Comparison of ENCODE assay signal across 1 fruit fly cellular context in the genomic region with DNA sequence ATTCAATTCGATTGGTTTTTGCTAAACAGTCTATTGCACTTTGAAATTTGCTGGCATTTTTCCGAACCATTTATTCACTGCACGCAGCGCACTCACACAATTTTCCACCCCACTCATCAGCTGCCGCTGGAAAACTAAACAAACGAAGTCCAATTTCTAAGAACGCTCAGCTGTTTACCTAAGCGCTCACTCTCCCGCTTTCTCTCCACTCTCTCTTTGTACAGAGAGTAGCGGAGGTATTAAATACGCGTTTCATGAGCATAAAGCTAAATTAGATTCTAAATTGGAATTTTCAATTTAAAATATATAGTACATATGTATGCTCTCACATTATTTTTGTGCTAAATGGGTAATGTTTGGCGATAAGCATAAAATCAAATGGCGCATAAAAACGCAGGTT.
TF ChIP-seq lines count a peak whose summit lies in the region.

A gene (minus strand): TSS at position 139 of the 400 bp plus-strand sequence.

TF ChIP-seq in whole organism, embryonic, 481 proteins besides CTCF, POLR2A, EP300 and RAD21 (continued from another document and continues in another):
- TF ChIP-seq CG2129 (GFP tag; IDR thresholded peaks at IDR 0.05; lab: Robert Waterston, UW; ENCODE audit: partially characterized antibody) (no peak), knrl (GFP tag; IDR thresholded peaks at IDR 0.05; lab: Robert Waterston, UW; ENCODE audit: partially characterized antibody) (no peak), Nf-YC (tag; optimal IDR thresholded peaks at IDR 0.05; lab: Kevin White, UChicago) (no peak), bbx (GFP tag; IDR thresholded peaks at IDR 0.05; lab: Robert Waterston, UW; ENCODE audit: partially characterized antibody) (no peak), eve (GFP tag; optimal IDR thresholded peaks at IDR 0.05; lab: Kevin White, UChicago) (no peak), gem (tag; optimal IDR thresholded peaks at IDR 0.05; lab: Kevin White, UChicago) (peak; percentile 31), CG10654 (GFP tag; optimal IDR thresholded peaks at IDR 0.05; lab: Kevin White, UChicago) (peak; percentile 55), Aef1 (GFP tag; IDR thresholded peaks at IDR 0.05; lab: Robert Waterston, UW) (no peak), CG14050 (GFP tag; IDR thresholded peaks at IDR 0.05; lab: Robert Waterston, UW) (0 out of 3 replicates have a peak, but pooled peaks have one; percentile 19), CG10274 (GFP tag; optimal IDR thresholded peaks at IDR 0.05; lab: Kevin White, UChicago) (no peak), seq (GFP tag; IDR thresholded peaks at IDR 0.05; lab: Robert Waterston, UW) (peak; percentile 20; the same call in 1 of the 2 replicates), CG14667 (GFP tag; IDR thresholded peaks at IDR 0.05; lab: Robert Waterston, UW) (no peak), mam (GFP tag; optimal IDR thresholded peaks at IDR 0.05; lab: Kevin White, UChicago) (peak; percentile 14), MTF-1 (GFP tag; optimal IDR thresholded peaks at IDR 0.05; lab: Kevin White, UChicago; ENCODE audit: borderline replicate concordance) (peak; percentile 66), Nf-YA (GFP tag; IDR thresholded peaks at IDR 0.05; lab: Robert Waterston, UW) (no peak), bab2 (GFP tag; optimal IDR thresholded peaks at IDR 0.05; lab: Kevin White, UChicago) (peak; percentile 10), TFAM (GFP tag; optimal IDR thresholded peaks at IDR 0.05; lab: Kevin White, UChicago) (no peak), crc (GFP tag; optimal IDR thresholded peaks at IDR 0.05; lab: Kevin White, UChicago) (peak; percentile 10), CG2120 (GFP tag; optimal IDR thresholded peaks at IDR 0.05; lab: Kevin White, UChicago) (peak; percentile 21), slbo (GFP tag; IDR thresholded peaks at IDR 0.05; lab: Robert Waterston, UW) (no peak), ems (GFP tag; optimal IDR thresholded peaks at IDR 0.05; lab: Kevin White, UChicago) (no peak), CG3847 (GFP tag; IDR thresholded peaks at IDR 0.05; lab: Robert Waterston, UW) (no peak), HLHmδ (GFP tag; optimal IDR thresholded peaks at IDR 0.05; lab: Kevin White, UChicago) (peak; percentile 43), en (GFP tag; optimal IDR thresholded peaks at IDR 0.05; lab: Kevin White, UChicago) (no peak), YL-1 (GFP tag; optimal IDR thresholded peaks at IDR 0.05; lab: Kevin White, UChicago) (no peak), CG31365 (tag; optimal IDR thresholded peaks at IDR 0.05; lab: Kevin White, UChicago) (peak; percentile 58), Ets97D (GFP tag; optimal IDR thresholded peaks at IDR 0.05; lab: Kevin White, UChicago) (peak; percentile 1), NK7.1 (GFP tag; optimal IDR thresholded peaks at IDR 0.05; lab: Kevin White, UChicago) (no peak), Lim3 (GFP tag; IDR thresholded peaks at IDR 0.05; lab: Robert Waterston, UW) (no peak), Dad (GFP tag; optimal IDR thresholded peaks at IDR 0.05; lab: Kevin White, UChicago) (no peak), CG3281 (GFP tag; optimal IDR thresholded peaks at IDR 0.05; lab: Kevin White, UChicago) (peak; percentile 12), CG4404 (GFP tag; IDR thresholded peaks at IDR 0.05; lab: Robert Waterston, UW) (no peak), Hr78 (GFP tag; optimal IDR thresholded peaks at IDR 0.05; lab: Kevin White, UChicago) (no peak), trh (GFP tag; optimal IDR thresholded peaks at IDR 0.05; lab: Kevin White, UChicago) (peak; percentile 29), NC2α (GFP tag; optimal IDR thresholded peaks at IDR 0.05; lab: Kevin White, UChicago) (no peak), jigr1 (GFP tag; IDR thresholded peaks at IDR 0.05; lab: Robert Waterston, UW) (no peak), CG15479 (GFP tag; optimal IDR thresholded peaks at IDR 0.05; lab: Kevin White, UChicago) (no peak), p53 (GFP tag; optimal IDR thresholded peaks at IDR 0.05; lab: Kevin White, UChicago) (peak; percentile 15), BEAF-32 (GFP tag; optimal IDR thresholded peaks at IDR 0.05; lab: Kevin White, UChicago) (no peak), D (optimal IDR thresholded peaks at IDR 0.05; lab: Kevin White, UChicago) (no peak), D (GFP tag; optimal IDR thresholded peaks at IDR 0.05; lab: Kevin White, UChicago) (peak; percentile 19), run (tag; optimal IDR thresholded peaks at IDR 0.05; lab: Kevin White, UChicago) (no peak), pho (GFP tag; optimal IDR thresholded peaks at IDR 0.05; lab: Kevin White, UChicago) (peak; percentile 18), Bteb2 (GFP tag; optimal IDR thresholded peaks at IDR 0.05; lab: Kevin White, UChicago) (no peak), Antp (GFP tag; optimal IDR thresholded peaks at IDR 0.05; lab: Kevin White, UChicago) (peak; percentile 5), CG15601 (tag; optimal IDR thresholded peaks at IDR 0.05; lab: Kevin White, UChicago) (no peak), jing (GFP tag; optimal IDR thresholded peaks at IDR 0.05; lab: Kevin White, UChicago) (no peak), Sry-β (GFP tag; optimal IDR thresholded peaks at IDR 0.05; lab: Kevin White, UChicago) (peak; percentile 48), Xrp1 (GFP tag; IDR thresholded peaks at IDR 0.05; lab: Robert Waterston, UW) (peak; percentile 44), jumu (GFP tag; optimal IDR thresholded peaks at IDR 0.05; lab: Kevin White, UChicago) (no peak), pfk (GFP tag; optimal IDR thresholded peaks at IDR 0.05; lab: Kevin White, UChicago) (peak; percentile 62), CG12299 (tag; optimal IDR thresholded peaks at IDR 0.05; lab: Kevin White, UChicago) (no peak), nerfin-1 (tag; optimal IDR thresholded peaks at IDR 0.05; lab: Kevin White, UChicago) (peak; percentile 20), CG8089 (GFP tag; optimal IDR thresholded peaks at IDR 0.05; lab: Kevin White, UChicago) (peak; percentile 31), CG3065 (GFP tag; optimal IDR thresholded peaks at IDR 0.05; lab: Kevin White, UChicago) (no peak), CG17568 (GFP tag; optimal IDR thresholded peaks at IDR 0.05; lab: Kevin White, UChicago) (peak; percentile 47), CG33213 (GFP tag; optimal IDR thresholded peaks at IDR 0.05; lab: Kevin White, UChicago) (peak; percentile 61), ftz-f1 (GFP tag; optimal IDR thresholded peaks at IDR 0.05; lab: Kevin White, UChicago) (no peak), CG8924 (tag; optimal IDR thresholded peaks at IDR 0.05; lab: Kevin White, UChicago) (no peak), CG4617 (GFP tag; optimal IDR thresholded peaks at IDR 0.05; lab: Kevin White, UChicago; ENCODE audit: borderline replicate concordance) (no peak), CG11695 (GFP tag; IDR thresholded peaks at IDR 0.05; lab: Robert Waterston, UW) (peak; percentile 84), da (GFP tag; optimal IDR thresholded peaks at IDR 0.05; lab: Kevin White, UChicago) (no peak), shn (GFP tag; optimal IDR thresholded peaks at IDR 0.05; lab: Kevin White, UChicago) (peak; percentile 10), CG16863 (GFP tag; optimal IDR thresholded peaks at IDR 0.05; lab: Kevin White, UChicago) (peak; percentile 57), CG1529 (GFP tag; optimal IDR thresholded peaks at IDR 0.05; lab: Kevin White, UChicago) (peak; percentile 34), CG9932 (GFP tag; IDR thresholded peaks at IDR 0.05; lab: Robert Waterston, UW) (no peak), nau (GFP tag; optimal IDR thresholded peaks at IDR 0.05; lab: Kevin White, UChicago) (peak; percentile 33), Optix (GFP tag; IDR thresholded peaks at IDR 0.05; lab: Robert Waterston, UW) (0 out of 3 replicates have a peak, but pooled peaks have one; percentile 12), CG8290 (GFP tag; optimal IDR thresholded peaks at IDR 0.05; lab: Kevin White, UChicago) (no peak), CG8290 (tag; optimal IDR thresholded peaks at IDR 0.05; lab: Kevin White, UChicago) (peak in 1 of 2 experiments; percentile 11), usp (GFP tag; optimal IDR thresholded peaks at IDR 0.05; lab: Kevin White, UChicago) (no peak), MESR4 (GFP tag; optimal IDR thresholded peaks at IDR 0.05; lab: Kevin White, UChicago) (no peak), cas (GFP tag; IDR thresholded peaks at IDR 0.05; lab: Robert Waterston, UW) (no peak), CG3407 (GFP tag; optimal IDR thresholded peaks at IDR 0.05; lab: Kevin White, UChicago) (peak; percentile 71), fd3F (GFP tag; optimal IDR thresholded peaks at IDR 0.05; lab: Kevin White, UChicago) (no peak), CG11085 (GFP tag; IDR thresholded peaks at IDR 0.05; lab: Robert Waterston, UW) (no peak), HLH3B (GFP tag; IDR thresholded peaks at IDR 0.05; lab: Robert Waterston, UW) (0 out of 2 replicates have a peak, but pooled peaks have one; percentile 21), Bgb (GFP tag; IDR thresholded peaks at IDR 0.05; lab: Robert Waterston, UW; ENCODE audit: partially characterized antibody) (no peak), Dref (GFP tag; IDR thresholded peaks at IDR 0.05; lab: Robert Waterston, UW) (no peak), sob (GFP tag; IDR thresholded peaks at IDR 0.05; lab: Robert Waterston, UW) (0 out of 2 replicates have a peak, but pooled peaks have one; percentile 30), eyg (GFP tag; optimal IDR thresholded peaks at IDR 0.05; lab: Kevin White, UChicago) (no peak), CG11560 (tag; IDR thresholded peaks at IDR 0.05; lab: Robert Waterston, UW) (no peak), Elba2 (GFP tag; optimal IDR thresholded peaks at IDR 0.05; lab: Kevin White, UChicago) (no peak), z (GFP tag; IDR thresholded peaks at IDR 0.05; lab: Robert Waterston, UW) (peak; percentile 13; the same call in 1 of the 3 replicates), CG1603 (tag; optimal IDR thresholded peaks at IDR 0.05; lab: Kevin White, UChicago) (peak; percentile 36), CG12236 (GFP tag; optimal IDR thresholded peaks at IDR 0.05; lab: Kevin White, UChicago) (peak; percentile 40), CG9797 (GFP tag; optimal IDR thresholded peaks at IDR 0.05; lab: Kevin White, UChicago) (no peak), CG5953 (GFP tag; IDR thresholded peaks at IDR 0.05; lab: Robert Waterston, UW) (0 out of 2 replicates have a peak, but pooled peaks have one; percentile 49), lov (optimal IDR thresholded peaks at IDR 0.05; lab: Kevin White, UChicago) (no peak), lov (GFP tag; IDR thresholded peaks at IDR 0.05; lab: Robert Waterston, UW) (no peak), D19B (GFP tag; optimal IDR thresholded peaks at IDR 0.05; lab: Kevin White, UChicago) (no peak), CG9727 (GFP tag; optimal IDR thresholded peaks at IDR 0.05; lab: Kevin White, UChicago) (peak; percentile 41), Nf-YB (GFP tag; optimal IDR thresholded peaks at IDR 0.05; lab: Kevin White, UChicago) (no peak), gsb (GFP tag; IDR thresholded peaks at IDR 0.05; lab: Robert Waterston, UW) (no peak), ttk (GFP tag; IDR thresholded peaks at IDR 0.05; lab: Robert Waterston, UW) (peak; percentile 23; the same call in 1 of the 2 replicates), scrt (GFP tag; optimal IDR thresholded peaks at IDR 0.05; lab: Kevin White, UChicago) (no peak), zfh1 (GFP tag; IDR thresholded peaks at IDR 0.05; lab: Robert Waterston, UW) (0 out of 3 replicates have a peak, but pooled peaks have one; percentile 56), CG6765 (GFP tag; optimal IDR thresholded peaks at IDR 0.05; lab: Kevin White, UChicago) (no peak), abd-A (tag; optimal IDR thresholded peaks at IDR 0.05; lab: Kevin White, UChicago) (no peak), CG6689 (GFP tag; IDR thresholded peaks at IDR 0.05; lab: Robert Waterston, UW) (0 out of 2 replicates have a peak, but pooled peaks have one; percentile 26), bcd (GFP tag; optimal IDR thresholded peaks at IDR 0.05; lab: Kevin White, UChicago) (peak; percentile 49), CG16779 (GFP tag; IDR thresholded peaks at IDR 0.05; lab: Robert Waterston, UW) (no peak), CG6854 (GFP tag; optimal IDR thresholded peaks at IDR 0.05; lab: Kevin White, UChicago) (peak; percentile 44), CG7556 (GFP tag; optimal IDR thresholded peaks at IDR 0.05; lab: Kevin White, UChicago) (peak; percentile 10), CG2678 (tag; optimal IDR thresholded peaks at IDR 0.05; lab: Kevin White, UChicago) (peak; percentile 67), Atf-2 (GFP tag; optimal IDR thresholded peaks at IDR 0.05; lab: Kevin White, UChicago) (no peak), caup (GFP tag; optimal IDR thresholded peaks at IDR 0.05; lab: Kevin White, UChicago; ENCODE audit: severe bottlenecking) (peak; percentile 57), yki (optimal IDR thresholded peaks at IDR 0.05; lab: Kevin White, UChicago) (peak; percentile 39), CG18476 (GFP tag; optimal IDR thresholded peaks at IDR 0.05; lab: Kevin White, UChicago) (peak; percentile 43), CG2202 (tag; optimal IDR thresholded peaks at IDR 0.05; lab: Kevin White, UChicago) (peak; percentile 57), CG17359 (tag; optimal IDR thresholded peaks at IDR 0.05; lab: Kevin White, UChicago) (peak; percentile 39), CG32772 (GFP tag; IDR thresholded peaks at IDR 0.05; lab: Robert Waterston, UW) (no peak), CG4282 (GFP tag; optimal IDR thresholded peaks at IDR 0.05; lab: Kevin White, UChicago) (no peak), Mrtf (GFP tag; IDR thresholded peaks at IDR 0.05; lab: Robert Waterston, UW) (no peak), sr (GFP tag; IDR thresholded peaks at IDR 0.05; lab: Robert Waterston, UW) (no peak), CG6175 (GFP tag; IDR thresholded peaks at IDR 0.05; lab: Robert Waterston, UW) (no peak), zf30C (GFP tag; optimal IDR thresholded peaks at IDR 0.05; lab: Kevin White, UChicago) (no peak), grn (GFP tag; optimal IDR thresholded peaks at IDR 0.05; lab: Kevin White, UChicago) (no peak), sisA (GFP tag; IDR thresholded peaks at IDR 0.05; lab: Robert Waterston, UW) (no peak), CG1024 (GFP tag; IDR thresholded peaks at IDR 0.05; lab: Robert Waterston, UW) (peak; percentile 44; the same call in 1 of the 2 replicates), sc (optimal IDR thresholded peaks at IDR 0.05; lab: Kevin White, UChicago) (no peak), sc (GFP tag; optimal IDR thresholded peaks at IDR 0.05; lab: Kevin White, UChicago) (peak; percentile 64), CG11456 (GFP tag; IDR thresholded peaks at IDR 0.05; lab: Robert Waterston, UW) (0 out of 3 replicates have a peak, but pooled peaks have one; percentile 59), disco-r (GFP tag; optimal IDR thresholded peaks at IDR 0.05; lab: Kevin White, UChicago) (no peak), CG12071 (GFP tag; optimal IDR thresholded peaks at IDR 0.05; lab: Kevin White, UChicago) (peak; percentile 62), CG3163 (GFP tag; optimal IDR thresholded peaks at IDR 0.05; lab: Kevin White, UChicago) (peak; percentile 26), CG14860 (GFP tag; IDR thresholded peaks at IDR 0.05; lab: Robert Waterston, UW; ENCODE audit: partially characterized antibody) (no peak), her (GFP tag; optimal IDR thresholded peaks at IDR 0.05; lab: Kevin White, UChicago) (no peak)
